Worm (Caenorhabditis elegans) whole organism, L3 larva: ENCODE data around the gene Y39A1A.16.

ENCODE experiments used
- R02D3.7 ChIP-seq: fragments of 150-350 bp; optimal IDR thresholded peaks from 2 replicates; lab custom pipeline; 2014; ENCODE audit warnings: missing biosample characterization, missing genetic modification characterization
- ZK546.5 ChIP-seq: sonication (generic microtip); optimal IDR thresholded peaks from 2 replicates; lab custom pipeline; 2017; ENCODE audit warnings: missing biosample characterization, missing genetic modification characterization
- aly-2 ChIP-seq: fragments of 150-350 bp; optimal IDR thresholded peaks from 2 replicates; lab custom pipeline; 2014; ENCODE audit warnings: missing biosample characterization, missing genetic modification characterization
- ama-1 ChIP-seq: fragments of 150-350 bp; optimal IDR thresholded peaks from 2 replicates; lab custom pipeline; 2018
- ceh-16 ChIP-seq: sonication (generic microtip); optimal IDR thresholded peaks from 2 replicates; lab custom pipeline; 2017; ENCODE audit warnings: missing biosample characterization, missing genetic modification characterization
- ceh-28 ChIP-seq: fragments of 150-350 bp; optimal IDR thresholded peaks from 2 replicates; lab custom pipeline; 2014; ENCODE audit warnings: missing biosample characterization, missing genetic modification reagents, missing genetic modification characterization
- ceh-82 ChIP-seq: fragments of 150-350 bp; optimal IDR thresholded peaks from 2 replicates; lab custom pipeline; 2014; ENCODE audit warnings: missing biosample characterization, missing genetic modification characterization
- ceh-9 ChIP-seq: sonication (generic microtip); optimal IDR thresholded peaks from 2 replicates; lab custom pipeline; 2018; ENCODE audit warnings: missing biosample characterization, missing genetic modification characterization
- daf-12 ChIP-seq: fragments of 150-350 bp; optimal IDR thresholded peaks from 2 replicates; lab custom pipeline; 2014; ENCODE audit warnings: missing biosample characterization, missing genetic modification reagents, missing genetic modification characterization
- egl-5 ChIP-seq: fragments of 150-350 bp; optimal IDR thresholded peaks from 2 replicates; lab custom pipeline; 2017; ENCODE audit warnings: missing biosample characterization, missing genetic modification reagents, missing genetic modification characterization, inconsistent platforms
- elt-1 ChIP-seq: fragments of 150-350 bp; optimal IDR thresholded peaks from 2 replicates; lab custom pipeline; 2014; ENCODE audit warnings: missing biosample characterization, missing genetic modification characterization
- elt-2 ChIP-seq: sonication (generic microtip); optimal IDR thresholded peaks from 2 replicates; lab custom pipeline; 2016; ENCODE audit warnings: missing genetic modification reagents, mild to moderate bottlenecking, missing genetic modification characterization, missing compliant biosample characterization
- elt-3 ChIP-seq, 3 experiments: fragments of 150-350 bp in 1 of 3; sonication (generic microtip) in 2 of 3; optimal IDR thresholded peaks; 2 replicates in 2 of 3; 4 replicates in 1 of 3; lab custom pipeline; 2014 to 2017; ENCODE audit warnings: missing biosample characterization in 3 of 3, missing genetic modification characterization in 3 of 3
- eor-1 ChIP-seq, 2 experiments: fragments of 150-350 bp; optimal IDR thresholded peaks; 2 replicates each; lab custom pipeline; 2014 to 2018; ENCODE audit warnings: missing biosample characterization in 2 of 2, missing genetic modification characterization in 2 of 2
- fkh-10 ChIP-seq: sonication (generic microtip); optimal IDR thresholded peaks from 2 replicates; lab custom pipeline; 2017; ENCODE audit warnings: missing biosample characterization, missing genetic modification reagents, missing genetic modification characterization
- fkh-2 ChIP-seq: fragments of 150-350 bp; optimal IDR thresholded peaks from 2 replicates; lab custom pipeline; 2014; ENCODE audit warnings: missing biosample characterization, missing genetic modification reagents, missing genetic modification characterization
- fos-1 ChIP-seq: fragments of 150-350 bp; optimal IDR thresholded peaks from 2 replicates; lab custom pipeline; 2014; ENCODE audit warnings: missing biosample characterization, missing genetic modification characterization
- jun-1 ChIP-seq: fragments of 150-350 bp; optimal IDR thresholded peaks from 2 replicates; lab custom pipeline; 2014; ENCODE audit warnings: missing biosample characterization, missing genetic modification reagents, missing genetic modification characterization
- lin-15B ChIP-seq: fragments of 150-350 bp; optimal IDR thresholded peaks from 2 replicates; lab custom pipeline; 2014; ENCODE audit warnings: missing biosample characterization, missing genetic modification characterization
- lin-39 ChIP-seq: fragments of 150-350 bp; optimal IDR thresholded peaks from 2 replicates; lab custom pipeline; 2018; ENCODE audit warnings: missing biosample characterization, missing genetic modification reagents, missing genetic modification characterization
- lsy-12 ChIP-seq: sonication (generic microtip); optimal IDR thresholded peaks from 2 replicates; lab custom pipeline; 2016; ENCODE audit warnings: mild to moderate bottlenecking, missing genetic modification characterization, missing compliant biosample characterization
- mdl-1 ChIP-seq: fragments of 150-350 bp; optimal IDR thresholded peaks from 2 replicates; lab custom pipeline; 2014; ENCODE audit warnings: missing biosample characterization, missing genetic modification characterization
- mml-1 ChIP-seq: fragments of 150-350 bp; sonication (generic microtip); optimal IDR thresholded peaks from 3 replicates; lab custom pipeline; 2014; ENCODE audit warnings: missing biosample characterization, missing genetic modification characterization
- nfya-1 ChIP-seq: sonication (generic microtip); optimal IDR thresholded peaks from 2 replicates; lab custom pipeline; 2017; ENCODE audit warnings: missing genetic modification characterization, mild to moderate bottlenecking, missing compliant biosample characterization, antibody characterized with exemption, moderate library complexity; ENCODE audit not compliant: insufficient read depth
- nhr-11 ChIP-seq: fragments of 150-350 bp; optimal IDR thresholded peaks from 2 replicates; lab custom pipeline; 2014; ENCODE audit warnings: missing biosample characterization, missing genetic modification characterization
- nhr-23 ChIP-seq: fragments of 150-350 bp; optimal IDR thresholded peaks from 2 replicates; lab custom pipeline; 2014; ENCODE audit warnings: missing biosample characterization, missing genetic modification reagents, missing genetic modification characterization
- nhr-237 ChIP-seq: fragments of 150-350 bp; optimal IDR thresholded peaks from 2 replicates; lab custom pipeline; 2014; ENCODE audit warnings: missing biosample characterization, missing genetic modification characterization
- nhr-25 ChIP-seq: sonication (generic microtip); optimal IDR thresholded peaks from 2 replicates; lab custom pipeline; 2017; ENCODE audit warnings: missing biosample characterization, missing genetic modification characterization
- nhr-43 ChIP-seq: sonication (generic microtip); optimal IDR thresholded peaks from 2 replicates; lab custom pipeline; 2016; ENCODE audit warnings: mild to moderate bottlenecking, missing genetic modification characterization, missing compliant biosample characterization; ENCODE audit not compliant: poor library complexity, severe bottlenecking
- nhr-67 ChIP-seq: fragments of 150-350 bp; optimal IDR thresholded peaks from 2 replicates; lab custom pipeline; 2014; ENCODE audit warnings: missing biosample characterization, missing genetic modification characterization
- nhr-76 ChIP-seq: fragments of 150-350 bp; sonication (generic microtip); optimal IDR thresholded peaks from 5 replicates; lab custom pipeline; 2014; ENCODE audit warnings: missing biosample characterization, missing genetic modification characterization
- pha-4 ChIP-seq: fragments of 150-350 bp; optimal IDR thresholded peaks from 2 replicates; lab custom pipeline; 2014; ENCODE audit warnings: missing biosample characterization, missing genetic modification reagents, missing genetic modification characterization
- pqm-1 ChIP-seq: fragments of 150-350 bp; optimal IDR thresholded peaks from 2 replicates; lab custom pipeline; 2017; ENCODE audit warnings: missing biosample characterization, missing genetic modification characterization, inconsistent platforms
- sea-2 ChIP-seq: fragments of 150-350 bp; sonication (generic microtip); optimal IDR thresholded peaks from 4 replicates; lab custom pipeline; 2014; ENCODE audit warnings: missing biosample characterization, missing genetic modification reagents, missing genetic modification characterization
- skn-1 ChIP-seq: fragments of 150-350 bp; optimal IDR thresholded peaks from 2 replicates; lab custom pipeline; 2014; ENCODE audit warnings: missing biosample characterization, missing genetic modification characterization
- snpc-4 ChIP-seq: fragments of 150-350 bp; optimal IDR thresholded peaks from 2 replicates; lab custom pipeline; 2014; ENCODE audit warnings: missing biosample characterization, missing genetic modification characterization
- tbx-2 ChIP-seq: sonication (generic microtip); optimal IDR thresholded peaks from 2 replicates; lab custom pipeline; 2016; ENCODE audit warnings: mild to moderate bottlenecking, missing genetic modification characterization, missing compliant biosample characterization
- unc-39 ChIP-seq: sonication (generic microtip); optimal IDR thresholded peaks from 4 replicates; lab custom pipeline; 2017; ENCODE audit warnings: missing biosample characterization, missing genetic modification characterization
- unc-62 ChIP-seq: fragments of 150-350 bp; sonication (generic microtip); optimal IDR thresholded peaks from 4 replicates; lab custom pipeline; 2014; ENCODE audit warnings: missing biosample characterization, missing genetic modification reagents, missing genetic modification characterization
- zag-1 ChIP-seq: fragments of 150-350 bp; optimal IDR thresholded peaks from 2 replicates; lab custom pipeline; 2014; ENCODE audit warnings: missing biosample characterization, missing genetic modification characterization
- ztf-11 ChIP-seq: fragments of 150-350 bp; optimal IDR thresholded peaks from 2 replicates; lab custom pipeline; 2014; ENCODE audit warnings: missing biosample characterization, missing genetic modification characterization
- ztf-4 ChIP-seq: fragments of 150-350 bp; optimal IDR thresholded peaks from 2 replicates; lab custom pipeline; 2014; ENCODE audit warnings: missing biosample characterization, missing genetic modification characterization

Gene Y39A1A.16

DNA sequence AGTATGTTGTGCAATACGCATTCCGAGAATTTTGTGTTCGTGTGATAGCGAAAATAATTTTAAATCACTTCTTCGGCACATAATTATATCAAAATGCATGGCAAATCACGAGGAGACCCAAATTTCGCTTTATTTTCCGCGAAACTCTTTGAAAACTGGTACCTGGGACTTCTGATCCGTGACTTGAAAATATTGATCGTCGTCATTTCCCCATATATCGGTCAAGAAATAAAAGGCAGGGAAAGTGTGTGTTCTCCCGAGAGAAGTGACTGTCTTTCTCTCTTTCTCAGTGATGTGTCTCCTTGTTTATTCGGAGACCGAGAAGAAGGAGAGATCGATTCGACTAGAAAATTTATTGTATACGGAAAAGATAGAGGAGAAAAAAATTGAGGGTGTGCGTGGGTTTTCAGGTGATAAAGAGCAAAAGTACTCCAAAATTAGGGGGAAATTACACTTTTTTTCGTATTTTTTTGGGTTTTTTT is 32.2 kb downstream of the Y39A1A.16 start, which contains the start of gene W09D10.5:
TSS of gene W09D10.5 (minus strand) at position 345 of the 482 bp plus-strand sequence.
- TF ChIP-seq ceh-28 (peak; percentile 55), ztf-11 (tag; lab: Kevin White, UChicago) (no peak), nhr-67 (tag; lab: Kevin White, UChicago) (no peak), daf-12 (tag; lab: Kevin White, UChicago) (no peak), pha-4 (tag; lab: Kevin White, UChicago) (peak; percentile 49), elt-2 (tag; lab: Kevin White, UChicago) (peak; percentile 47), nhr-23 (tag; lab: Kevin White, UChicago) (peak; percentile 72), ztf-4 (tag; lab: Kevin White, UChicago) (peak; percentile 43), nhr-43 (tag; lab: Kevin White, UChicago) (peak; percentile 47), lsy-12 (tag; lab: Kevin White, UChicago) (peak; percentile 68), ceh-9 (no peak), zag-1 (tag; lab: Kevin White, UChicago) (no peak), ama-1 (lab: Kevin White, UChicago) (peak; percentile 90), fkh-2 (no peak), pqm-1 (tag; lab: Kevin White, UChicago) (peak; percentile 29), ZK546.5 (no peak), nhr-76 (tag; lab: Kevin White, UChicago) (no peak), elt-3 (tag; optimal IDR thresholded peaks at IDR 0.05; lab: Kevin White, UChicago) (no peak), snpc-4 (tag; lab: Kevin White, UChicago) (no peak)

DNA sequence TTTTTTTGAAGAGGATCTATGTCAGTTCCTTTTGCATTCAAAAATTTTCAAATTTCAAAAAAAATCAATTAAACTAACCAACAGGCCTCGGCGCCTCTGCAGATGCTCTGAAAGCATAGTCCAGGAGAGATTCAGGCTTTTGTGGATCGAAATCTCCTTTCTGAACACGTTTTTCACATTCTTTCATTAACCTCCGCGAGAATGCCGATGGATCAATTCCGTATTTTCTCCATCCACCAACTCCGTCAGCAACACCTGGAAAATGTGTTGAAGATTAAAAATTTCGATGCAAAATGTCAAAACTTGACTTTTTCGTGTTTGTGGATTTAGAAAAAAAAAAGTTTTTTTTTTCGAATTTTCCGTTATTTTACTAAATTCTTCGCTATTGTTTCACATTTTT is 35.5 kb downstream of the Y39A1A.16 start:
- TF ChIP-seq elt-1 (tag; lab: Kevin White, UChicago): no peak
- no peak for TF ChIP-seq lsy-12 (tag; lab: Kevin White, UChicago)
- TF ChIP-seq ama-1 (lab: Kevin White, UChicago): peak; percentile 33
- no peak for TF ChIP-seq mml-1 (tag; lab: Kevin White, UChicago)
- TF ChIP-seq eor-1 (tag; optimal IDR thresholded peaks at IDR 0.05; lab: Kevin White, UChicago): no peak
- no peak for TF ChIP-seq elt-2 (tag; lab: Kevin White, UChicago)
- no peak for TF ChIP-seq lin-39

ce11 chrIII:10716091-10716490 is 37.0 kb downstream of the Y39A1A.16 start, which contains the start of gene W09D10.4:
Gene W09D10.4, minus strand, starts transcription at chrIII:10716191.
- TF ChIP-seq mml-1 (tag; lab: Kevin White, UChicago) (no peak), ceh-9 (no peak), nhr-237 (tag; lab: Kevin White, UChicago) (no peak), ama-1 (lab: Kevin White, UChicago) (peak; percentile 27), pqm-1 (tag; lab: Kevin White, UChicago) (no peak), fkh-10 (GFP tag; lab: Kevin White, UChicago) (no peak), fkh-2 (no peak), lsy-12 (tag; lab: Kevin White, UChicago) (no peak), aly-2 (tag; lab: Kevin White, UChicago) (no peak), lin-15B (tag; lab: Kevin White, UChicago) (no peak), elt-2 (tag; lab: Kevin White, UChicago) (peak; percentile 3)

- TF ChIP-seq unc-62 (GFP tag; lab: Kevin White, UChicago): no peak
- TF ChIP-seq nhr-43 (tag; lab: Kevin White, UChicago): peak; percentile 96
- no peak for TF ChIP-seq elt-1 (tag; lab: Kevin White, UChicago)
- TF ChIP-seq unc-39 (tag; lab: Kevin White, UChicago): peak; percentile 31
- TF ChIP-seq pqm-1 (tag; lab: Kevin White, UChicago): peak; percentile 63
- peak; percentile 17 for TF ChIP-seq lsy-12 (tag; lab: Kevin White, UChicago)
- no peak for TF ChIP-seq egl-5 (tag; lab: Kevin White, UChicago)
- no peak for TF ChIP-seq nhr-237 (tag; lab: Kevin White, UChicago)
- TF ChIP-seq nhr-67 (tag; lab: Kevin White, UChicago): no peak
- TF ChIP-seq ceh-16 (tag; lab: Kevin White, UChicago): no peak
- TF ChIP-seq ztf-4 (tag; lab: Kevin White, UChicago): peak; percentile 87
- no peak for TF ChIP-seq skn-1 (tag; lab: Kevin White, UChicago)
- no peak for TF ChIP-seq fos-1 (tag; lab: Kevin White, UChicago)
- peak; percentile 46 for TF ChIP-seq ceh-28
- TF ChIP-seq nhr-76 (tag; lab: Kevin White, UChicago): peak; percentile 40
- peak; percentile 93 for TF ChIP-seq nhr-25 (tag; lab: Kevin White, UChicago)
- no peak for TF ChIP-seq fkh-10 (GFP tag; lab: Kevin White, UChicago)
- peak; percentile 61 for TF ChIP-seq mdl-1
- TF ChIP-seq tbx-2 (tag; lab: Kevin White, UChicago): peak; percentile 41
- no peak for TF ChIP-seq pha-4 (tag; lab: Kevin White, UChicago)
- TF ChIP-seq nfya-1 (tag; lab: Kevin White, UChicago): peak; percentile 64
- TF ChIP-seq mml-1 (tag; lab: Kevin White, UChicago): no peak
- no peak for TF ChIP-seq ceh-9
- no peak for TF ChIP-seq eor-1 (tag; optimal IDR thresholded peaks at IDR 0.05; lab: Kevin White, UChicago)
- TF ChIP-seq lin-39: no peak
- TF ChIP-seq zag-1 (tag; lab: Kevin White, UChicago): no peak
- peak; percentile 87 for TF ChIP-seq nhr-23 (tag; lab: Kevin White, UChicago)
- peak; percentile 42 for TF ChIP-seq jun-1 (tag; lab: Kevin White, UChicago)
- no peak for TF ChIP-seq sea-2
- no peak for TF ChIP-seq ceh-82
- TF ChIP-seq R02D3.7 (tag; lab: Kevin White, UChicago): peak; percentile 19
- no peak for TF ChIP-seq daf-12 (tag; lab: Kevin White, UChicago)
- TF ChIP-seq snpc-4 (tag; lab: Kevin White, UChicago): no peak
- peak; percentile 41 to 67 (median 55) for TF ChIP-seq elt-3 (tag; optimal IDR thresholded peaks at IDR 0.05; lab: Kevin White, UChicago)
- TF ChIP-seq nhr-11 (tag; lab: Kevin White, UChicago): no peak
Measured at ce11 chrIII:10717479-10717878, 38.4 kb downstream of the Y39A1A.16 start.
